Fruit fly (Drosophila melanogaster) whole organism, wandering third instar larva: ENCODE measurements around the gene DCX-EMAP.

Source experiments
- Abd-B ChIP-seq: fragments of >200 bp; optimal IDR thresholded peaks from 2 replicates; lab custom pipeline; 2017; ENCODE audit warnings: missing biosample characterization, missing genetic modification characterization
- CG32264 ChIP-seq: fragments of 200-800 bp; sonication (Bioruptor generic); optimal IDR thresholded peaks from 2 replicates; lab custom pipeline; 2016; ENCODE audit warnings: missing biosample characterization, missing genetic modification characterization
- CG9705 ChIP-seq: fragments of 200-800 bp; sonication (Bioruptor generic); optimal IDR thresholded peaks from 2 replicates; lab custom pipeline; 2018; ENCODE audit warnings: missing biosample characterization, mild to moderate bottlenecking, missing genetic modification characterization
- CrebA ChIP-seq: fragments of 200-800 bp; sonication (Bioruptor generic); optimal IDR thresholded peaks from 2 replicates; lab custom pipeline; 2016; ENCODE audit warnings: missing biosample characterization, mild to moderate bottlenecking, missing genetic modification characterization, borderline replicate concordance
- HLH106 ChIP-seq: fragments of 200-800 bp; optimal IDR thresholded peaks from 3 replicates; lab custom pipeline; 2019; ENCODE audit warnings: missing biosample characterization, mild to moderate bottlenecking, missing genetic modification characterization, moderate library complexity
- Hnf4 ChIP-seq: fragments of 200-800 bp; sonication (Bioruptor generic); optimal IDR thresholded peaks from 2 replicates; lab custom pipeline; 2016; ENCODE audit warnings: missing biosample characterization, mild to moderate bottlenecking, missing genetic modification characterization
- Hr78 ChIP-seq: fragments of >200 bp; optimal IDR thresholded peaks from 2 replicates; lab custom pipeline; 2017; ENCODE audit warnings: missing biosample characterization, missing genetic modification characterization
- Hr83 ChIP-seq: fragments of 200-300 bp; sonication (Bioruptor generic); optimal IDR thresholded peaks from 2 replicates; lab custom pipeline; 2016; ENCODE audit warnings: missing biosample characterization, mild to moderate bottlenecking, missing genetic modification characterization, moderate library complexity; ENCODE audit not compliant: poor library complexity, severe bottlenecking
- Jra ChIP-seq: sonication (Bioruptor generic); optimal IDR thresholded peaks from 2 replicates; lab custom pipeline; 2016; ENCODE audit warnings: missing biosample characterization, missing genetic modification characterization
- Mio ChIP-seq: sonication (Bioruptor generic); optimal IDR thresholded peaks from 2 replicates; lab custom pipeline; 2016; ENCODE audit warnings: missing biosample characterization, missing genetic modification characterization
- N ChIP-seq: fragments of >200 bp; optimal IDR thresholded peaks from 2 replicates; lab custom pipeline; 2018; ENCODE audit warnings: missing biosample characterization, missing external identifiers, missing genetic modification characterization
- OdsH ChIP-seq: fragments of 200-800 bp; sonication (Bioruptor generic); optimal IDR thresholded peaks from 2 replicates; lab custom pipeline; 2016; ENCODE audit warnings: missing biosample characterization, mild to moderate bottlenecking, missing genetic modification characterization
- Rel ChIP-seq, 2 experiments: fragments of 200-800 bp; sonication (Bioruptor generic) in 1 of 2; optimal IDR thresholded peaks; 2 replicates in 1 of 2; 3 replicates in 1 of 2; lab custom pipeline; 2016 to 2019; ENCODE audit warnings: mild to moderate bottlenecking in 2 of 2, missing biosample characterization in 2 of 2, missing genetic modification characterization in 2 of 2, moderate library complexity in 1 of 2
- Sp1 ChIP-seq: fragments of 200-800 bp; sonication (Bioruptor generic); optimal IDR thresholded peaks from 3 replicates; lab custom pipeline; 2019; ENCODE audit warnings: missing biosample characterization, mild to moderate bottlenecking, missing genetic modification characterization, moderate library complexity
- Vsx2 ChIP-seq: fragments of 200-300, 225-300 bp; sonication (Bioruptor generic); optimal IDR thresholded peaks from 2 replicates; lab custom pipeline; 2018; ENCODE audit warnings: missing biosample characterization, missing genetic modification characterization; ENCODE audit not compliant: partially characterized antibody
- br ChIP-seq: fragments of 200-800 bp; sonication (Bioruptor generic); optimal IDR thresholded peaks from 2 replicates; lab custom pipeline; 2016; ENCODE audit warnings: missing biosample characterization, missing genetic modification characterization
- brk ChIP-seq: fragments of 200-800 bp; sonication (Bioruptor generic); optimal IDR thresholded peaks from 2 replicates; lab custom pipeline; 2016; ENCODE audit warnings: missing biosample characterization, mild to moderate bottlenecking, missing genetic modification characterization
- dsf ChIP-seq: sonication (Bioruptor generic); optimal IDR thresholded peaks from 2 replicates; lab custom pipeline; 2016; ENCODE audit warnings: missing biosample characterization, missing genetic modification characterization, borderline replicate concordance
- ey ChIP-seq: fragments of 200-800 bp; sonication (Bioruptor generic); optimal IDR thresholded peaks from 2 replicates; lab custom pipeline; 2016; ENCODE audit warnings: missing biosample characterization, missing genetic modification characterization
- foxo ChIP-seq, 2 experiments: fragments of 200-800 bp; sonication (Bioruptor generic); optimal IDR thresholded peaks; 2 replicates in 1 of 2; 3 replicates in 1 of 2; lab custom pipeline; 2016 to 2017; ENCODE audit warnings: missing biosample characterization in 2 of 2, missing genetic modification characterization in 2 of 2
- h ChIP-seq: fragments of 200-800 bp; sonication (Bioruptor generic); optimal IDR thresholded peaks from 3 replicates; lab custom pipeline; 2016; ENCODE audit warnings: missing biosample characterization, mild to moderate bottlenecking, missing genetic modification characterization
- jim ChIP-seq: fragments of 175-275, 200-325 bp; sonication (Bioruptor generic); optimal IDR thresholded peaks from 2 replicates; lab custom pipeline; 2016; ENCODE audit warnings: missing biosample characterization, mild to moderate bottlenecking, missing genetic modification characterization
- rgr ChIP-seq: fragments of 200-800 bp; sonication (Bioruptor generic); optimal IDR thresholded peaks from 3 replicates; lab custom pipeline; 2016; ENCODE audit warnings: missing biosample characterization, mild to moderate bottlenecking, missing genetic modification characterization
- sage ChIP-seq: fragments of 200-800 bp; sonication (Bioruptor generic); optimal IDR thresholded peaks from 2 replicates; lab custom pipeline; 2016; ENCODE audit warnings: missing biosample characterization, mild to moderate bottlenecking, missing genetic modification characterization
- sv ChIP-seq: fragments of 200-800 bp; sonication (Bioruptor generic); optimal IDR thresholded peaks from 3 replicates; lab custom pipeline; 2016; ENCODE audit warnings: missing biosample characterization, missing genetic modification characterization
- tai ChIP-seq: sonication (Bioruptor generic); optimal IDR thresholded peaks from 2 replicates; lab custom pipeline; 2016; ENCODE audit warnings: missing biosample characterization, missing genetic modification characterization
- usp ChIP-seq: fragments of >200 bp; optimal IDR thresholded peaks from 2 replicates; lab custom pipeline; 2017; ENCODE audit warnings: missing biosample characterization, missing genetic modification characterization
- woc ChIP-seq: sonication (Bioruptor generic); optimal IDR thresholded peaks from 2 replicates; lab custom pipeline; 2016; ENCODE audit warnings: missing biosample characterization, mild to moderate bottlenecking, missing genetic modification characterization

The DCX-EMAP gene

dm6 chr3L:14945961-14946466 is 42.4 kb downstream of the DCX-EMAP start, which contains the start of gene BobA:
BobA (minus strand) TSS chr3L:14946125.
- TF ChIP-seq tai (GFP tag; lab: Kevin White, UChicago), result no peak
- TF ChIP-seq usp (GFP tag; lab: Kevin White, UChicago), result no peak
- TF ChIP-seq CG32264 (GFP tag; lab: Kevin White, UChicago), result no peak
- TF ChIP-seq Vsx2, result no peak
- TF ChIP-seq dsf (GFP tag; lab: Kevin White, UChicago), result no peak
- no peak for TF ChIP-seq rgr
- no peak for TF ChIP-seq OdsH
- no peak for TF ChIP-seq CrebA
- no peak for TF ChIP-seq foxo (GFP tag; optimal IDR thresholded peaks at IDR 0.05; lab: Kevin White, UChicago)
- no peak for TF ChIP-seq Hnf4 (GFP tag; lab: Kevin White, UChicago)
- TF ChIP-seq N (GFP tag; lab: Kevin White, UChicago), result no peak
- no peak for TF ChIP-seq jim
- TF ChIP-seq Rel (GFP tag; optimal IDR thresholded peaks at IDR 0.05; lab: Kevin White, UChicago), result no peak
- no peak for TF ChIP-seq Rel (tag; optimal IDR thresholded peaks at IDR 0.05; lab: Kevin White, UChicago)
- TF ChIP-seq CG9705, result no peak
- no peak for TF ChIP-seq Hr83 (GFP tag; lab: Kevin White, UChicago)
- TF ChIP-seq Jra (GFP tag; lab: Kevin White, UChicago), result no peak
- TF ChIP-seq, all 38 proteins: peak for 0

- TF ChIP-seq Mio (GFP tag; lab: Kevin White, UChicago), result no peak
- TF ChIP-seq Hnf4 (GFP tag; lab: Kevin White, UChicago), result no peak
- no peak for TF ChIP-seq Hr83 (GFP tag; lab: Kevin White, UChicago)
- no peak for TF ChIP-seq Hr78 (GFP tag; lab: Kevin White, UChicago)
- TF ChIP-seq sv, result no peak
- no peak for TF ChIP-seq CG32264 (GFP tag; lab: Kevin White, UChicago)
- no peak for TF ChIP-seq ey (GFP tag; lab: Kevin White, UChicago)
- no peak for TF ChIP-seq h (GFP tag; lab: Kevin White, UChicago)
- TF ChIP-seq jim, result no peak
These were observed 46.3 kb downstream of the DCX-EMAP start for dm6 chr3L:14949943-14950342.

DNA sequence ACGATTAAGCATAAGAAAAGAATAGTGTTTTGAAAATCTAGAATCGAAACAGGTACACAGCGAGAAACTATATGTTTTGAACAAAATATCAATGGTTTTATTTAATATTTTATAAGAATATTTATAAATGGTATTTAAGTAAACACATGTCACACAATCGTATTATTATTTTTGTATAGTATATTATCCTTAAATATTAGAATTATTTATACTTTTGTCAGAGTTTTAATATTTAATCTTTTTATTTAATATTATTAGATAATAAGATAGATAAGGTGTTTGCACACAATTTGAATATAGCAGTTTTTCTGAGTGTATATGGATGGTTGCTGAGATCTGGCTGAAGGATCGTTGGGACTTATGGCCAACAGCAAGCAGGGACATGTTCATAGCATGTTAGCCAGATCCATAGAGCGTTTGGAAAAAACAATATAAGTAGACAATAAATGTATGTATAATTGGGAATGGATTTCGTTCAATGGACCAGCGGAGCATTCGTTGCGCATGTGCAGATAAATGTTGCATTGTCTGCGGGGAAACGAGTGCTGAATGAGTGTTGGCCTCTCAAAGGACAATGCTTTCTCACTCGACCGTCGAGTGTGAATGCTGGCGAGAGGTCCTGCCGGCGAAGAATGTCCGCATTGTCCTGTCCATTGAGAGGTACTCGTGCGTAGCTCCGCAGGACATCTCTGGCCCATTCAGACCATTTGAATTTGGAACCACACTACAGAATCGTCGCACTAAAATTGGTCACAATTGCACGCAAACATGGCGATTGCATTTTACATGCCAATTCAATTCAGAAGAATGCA is 49.5 kb downstream of the DCX-EMAP start:
- TF ChIP-seq Sp1 (GFP tag; lab: Kevin White, UChicago) (no peak), woc (GFP tag; lab: Kevin White, UChicago) (no peak), br (no peak), brk (GFP tag; lab: Kevin White, UChicago) (no peak), sage (GFP tag; lab: Kevin White, UChicago) (no peak), sv (no peak), Hnf4 (GFP tag; lab: Kevin White, UChicago) (no peak), Abd-B (no peak), ey (GFP tag; lab: Kevin White, UChicago) (no peak)

dm6 chr3L:14956288-14957032 is 52.9 kb downstream of the DCX-EMAP start:
- TF ChIP-seq HLH106 (tag; lab: Kevin White, UChicago) (no peak), Sp1 (GFP tag; lab: Kevin White, UChicago) (no peak), Hr83 (GFP tag; lab: Kevin White, UChicago) (no peak)
- TF ChIP-seq, all 38 proteins: peak for 0

DNA sequence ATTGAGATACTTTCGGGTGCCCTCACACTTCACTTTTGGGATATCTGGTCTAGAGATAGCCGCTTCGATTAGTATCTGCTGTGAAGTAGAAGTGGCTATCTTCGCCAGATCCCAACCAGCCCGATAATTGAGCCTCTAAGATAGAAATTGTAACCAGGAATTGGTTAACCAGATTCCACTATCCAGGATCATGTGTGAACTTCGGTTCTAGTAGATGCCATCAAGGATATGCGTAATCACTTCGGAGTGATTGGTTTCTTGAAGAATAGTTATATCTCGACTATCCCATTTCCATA is 53.4 kb downstream of the DCX-EMAP start:
- TF ChIP-seq tai (GFP tag; lab: Kevin White, UChicago), result no peak
